Worm (Caenorhabditis elegans): ENCODE data around the gene mrpl-49.

ce11 chrV:12718622-12719021 lies 9.8 kb upstream of the mrpl-49 start, which contains the start of gene str-181:
- TF ChIP-seq ama-1 (optimal IDR thresholded peaks at IDR 0.05) (no peak), tbx-11 (GFP tag; IDR thresholded peaks at IDR 0.05) (no peak), hmg-4 (GFP tag; optimal IDR thresholded peaks at IDR 0.05) (no peak), B0310.2 (tag; optimal IDR thresholded peaks at IDR 0.05) (no peak), tra-4 (tag; optimal IDR thresholded peaks at IDR 0.05) (no peak), hnd-1 (tag; optimal IDR thresholded peaks at IDR 0.05) (no peak), tbx-37 (GFP tag; conservative IDR thresholded peaks at IDR 0.05) (no peak), ceh-36 (tag; optimal IDR thresholded peaks at IDR 0.05) (no peak)

Measured in whole organism, early embryonic.